Worm (Caenorhabditis elegans) whole organism, young adult: ENCODE results near the gene Y6G8.8.
A peak's percentile ranks its signal among the peaks of the same experiment; 100 is the strongest.

Experiments used
- B0019.2 ChIP-seq: fragments of 200-800 bp; sonication (Bioruptor generic); conservative IDR thresholded peaks from 2 replicates; pipeline ENCODE4 v1.3.6; 2022; ENCODE audit warnings: missing genetic modification reagents, missing genetic modification characterization, missing compliant biosample characterization
- C06A6.2 ChIP-seq: fragments of 200-800 bp; sonication (Bioruptor generic); conservative IDR thresholded peaks from 2 replicates; pipeline ENCODE4 v1.3.6; 2022; ENCODE audit warnings: missing genetic modification characterization, missing compliant biosample characterization
- F37B4.10 ChIP-seq: fragments of 200-800 bp; sonication (Bioruptor generic); IDR thresholded peaks from 2 replicates; pipeline ENCODE4 v1.3.6; 2022; ENCODE audit warnings: missing genetic modification characterization, missing compliant biosample characterization
- F39B2.1 ChIP-seq: fragments of 200-800 bp; sonication (Bioruptor generic); IDR thresholded peaks from 2 replicates; pipeline ENCODE4 v1.3.6; 2022; ENCODE audit warnings: missing genetic modification reagents, missing genetic modification characterization, missing compliant biosample characterization
- F49E8.2 ChIP-seq: sonication (generic microtip); optimal IDR thresholded peaks from 3 replicates; lab custom pipeline; 2017; ENCODE audit warnings: missing genetic modification characterization, mild to moderate bottlenecking, missing compliant biosample characterization, antibody characterized with exemption, moderate library complexity; ENCODE audit not compliant: insufficient read depth
- F57A8.1 ChIP-seq: fragments of 200-800 bp; sonication (Bioruptor generic); optimal IDR thresholded peaks from 2 replicates; lab custom pipeline; 2018; ENCODE audit warnings: mild to moderate bottlenecking, missing genetic modification characterization, moderate library complexity, missing compliant biosample characterization
- K12H6.12 ChIP-seq: fragments of 200-800 bp; sonication (Bioruptor generic); optimal IDR thresholded peaks from 2 replicates; lab custom pipeline; 2018; ENCODE audit warnings: mild to moderate bottlenecking, missing genetic modification characterization, missing compliant biosample characterization
- T07F8.4 ChIP-seq: sonication (generic microtip); optimal IDR thresholded peaks from 2 replicates; lab custom pipeline; 2016; ENCODE audit warnings: mild to moderate bottlenecking, missing genetic modification characterization, moderate library complexity, missing compliant biosample characterization
- athp-1 ChIP-seq: sonication (generic microtip); optimal IDR thresholded peaks from 2 replicates; lab custom pipeline; 2017; ENCODE audit warnings: mild to moderate bottlenecking, missing genetic modification characterization, missing compliant biosample characterization
- attf-5 ChIP-seq: fragments of 200-800 bp; sonication (Bioruptor generic); optimal IDR thresholded peaks from 2 replicates; lab custom pipeline; 2018; ENCODE audit warnings: mild to moderate bottlenecking, missing genetic modification characterization, missing compliant biosample characterization
- cebp-1 ChIP-seq, 2 experiments: fragments of 200-800 bp in 1 of 2; sonication (Bioruptor generic) in 1 of 2; sonication (generic microtip) in 1 of 2; IDR thresholded peaks in 1 of 2; optimal IDR thresholded peaks in 1 of 2; 2 replicates each; pipeline versions ENCODE4 v1.3.6 to Lab custom; 2017 to 2022; ENCODE audit warnings: missing compliant biosample characterization in 2 of 2, missing genetic modification characterization in 2 of 2, mild to moderate bottlenecking in 1 of 2, missing genetic modification reagents in 1 of 2, moderate library complexity in 1 of 2
- ceh-100 ChIP-seq: fragments of 200-800 bp; sonication (Bioruptor generic); IDR thresholded peaks from 2 replicates; pipeline ENCODE4 v1.3.6; 2022; ENCODE audit warnings: missing genetic modification reagents, missing genetic modification characterization, missing compliant biosample characterization
- ceh-27 ChIP-seq: fragments of 200-800 bp; sonication (Bioruptor generic); optimal IDR thresholded peaks from 2 replicates; lab custom pipeline; 2018; ENCODE audit warnings: mild to moderate bottlenecking, missing genetic modification characterization, moderate library complexity, missing compliant biosample characterization
- chd-7 ChIP-seq: sonication (generic microtip); optimal IDR thresholded peaks from 2 replicates; lab custom pipeline; 2016; ENCODE audit warnings: mild to moderate bottlenecking, missing genetic modification characterization, moderate library complexity, missing compliant biosample characterization
- efl-1 ChIP-seq: fragments of 150-350 bp; optimal IDR thresholded peaks from 2 replicates; lab custom pipeline; 2014; ENCODE audit warnings: missing biosample characterization, missing genetic modification reagents, missing genetic modification characterization
- egl-18 ChIP-seq: fragments of 200-800 bp; sonication (Bioruptor generic); IDR thresholded peaks from 2 replicates; pipeline ENCODE4 v1.3.6; 2022; ENCODE audit warnings: missing genetic modification reagents, missing genetic modification characterization, missing compliant biosample characterization
- ekl-4 ChIP-seq: fragments of 200-800 bp; sonication (Bioruptor generic); IDR thresholded peaks from 2 replicates; pipeline ENCODE4 v1.3.6; 2022; ENCODE audit warnings: missing genetic modification reagents, missing genetic modification characterization, missing compliant biosample characterization
- gei-17 ChIP-seq: fragments of 200-800 bp; sonication (Bioruptor generic); optimal IDR thresholded peaks from 2 replicates; lab custom pipeline; 2018; ENCODE audit warnings: mild to moderate bottlenecking, missing genetic modification characterization, missing compliant biosample characterization
- hsf-1 ChIP-seq: fragments of 200-800 bp; sonication (Bioruptor generic); IDR thresholded peaks from 2 replicates; pipeline ENCODE4 v1.3.6; 2022; ENCODE audit warnings: missing genetic modification reagents, missing genetic modification characterization, missing compliant biosample characterization
- lin-26 ChIP-seq: fragments of 200-800 bp; sonication (Bioruptor generic); IDR thresholded peaks from 2 replicates; pipeline ENCODE4 v1.3.6; 2022; ENCODE audit warnings: missing genetic modification reagents, missing genetic modification characterization, missing compliant biosample characterization
- lin-54 ChIP-seq: fragments of 200-800 bp; sonication (Bioruptor generic); optimal IDR thresholded peaks from 2 replicates; lab custom pipeline; 2018; ENCODE audit warnings: mild to moderate bottlenecking, missing genetic modification characterization, missing compliant biosample characterization
- lsy-27 ChIP-seq: sonication (generic microtip); optimal IDR thresholded peaks from 2 replicates; lab custom pipeline; 2017; ENCODE audit warnings: missing genetic modification characterization, mild to moderate bottlenecking, missing compliant biosample characterization, antibody characterized with exemption, missing genotype, borderline replicate concordance; ENCODE audit not compliant: insufficient read depth
- madf-3 ChIP-seq: fragments of 200-800 bp; sonication (Bioruptor generic); IDR thresholded peaks from 2 replicates; pipeline ENCODE4 v1.3.6; 2022; ENCODE audit warnings: missing genetic modification reagents, missing genetic modification characterization, missing compliant biosample characterization
- mcd-1 ChIP-seq: fragments of 200-800 bp; sonication (Bioruptor generic); IDR thresholded peaks from 2 replicates; pipeline ENCODE4 v1.3.6; 2022; ENCODE audit warnings: missing genetic modification reagents, missing genetic modification characterization, missing compliant biosample characterization
- nfya-1 ChIP-seq: sonication (generic microtip); optimal IDR thresholded peaks from 2 replicates; lab custom pipeline; 2017; ENCODE audit warnings: antibody characterized with exemption, missing compliant biosample characterization, missing genetic modification characterization, borderline replicate concordance; ENCODE audit not compliant: insufficient read depth
- nfya-2 ChIP-seq: fragments of 200-800 bp; sonication (Bioruptor generic); IDR thresholded peaks from 2 replicates; pipeline ENCODE4 v1.3.6; 2022; ENCODE audit warnings: missing genetic modification reagents, missing genetic modification characterization, missing compliant biosample characterization
- nhr-120 ChIP-seq: fragments of 200-800 bp; sonication (Bioruptor generic); IDR thresholded peaks from 2 replicates; pipeline ENCODE4 v1.3.6; 2022; ENCODE audit warnings: missing genetic modification characterization, missing compliant biosample characterization
- nhr-80 ChIP-seq: sonication (generic microtip); optimal IDR thresholded peaks from 2 replicates; lab custom pipeline; 2016; ENCODE audit warnings: missing genetic modification characterization, missing compliant biosample characterization
- pha-4 ChIP-seq: fragments of 150-350 bp; sonication (generic microtip); optimal IDR thresholded peaks from 2 replicates; lab custom pipeline; 2014; ENCODE audit warnings: missing biosample characterization, missing genetic modification reagents, missing genetic modification characterization
- sea-2 ChIP-seq: fragments of 200-800 bp; sonication (Bioruptor generic); IDR thresholded peaks from 2 replicates; pipeline ENCODE4 v1.3.6; 2022; ENCODE audit warnings: missing genetic modification characterization, missing compliant biosample characterization
- snpc-1.3 ChIP-seq: sonication (generic microtip); optimal IDR thresholded peaks from 2 replicates; lab custom pipeline; 2017; ENCODE audit warnings: missing genetic modification characterization, mild to moderate bottlenecking, missing compliant biosample characterization, antibody characterized with exemption, moderate library complexity, missing genotype, missing genetic modification reagents; ENCODE audit not compliant: insufficient read depth
- snpc-4 ChIP-seq, 5 experiments: fragments of 150-350 bp in 1 of 5; sonication (generic microtip) in 4 of 5; optimal IDR thresholded peaks; 2 replicates each; lab custom pipeline; 2014 to 2018; ENCODE audit warnings: missing genetic modification characterization in 5 of 5, missing biosample characterization in 3 of 5, antibody characterized with exemption in 2 of 5, mild to moderate bottlenecking in 2 of 5, missing compliant biosample characterization in 2 of 5, missing genotype in 2 of 5, moderate library complexity in 2 of 5, missing genetic modification reagents in 1 of 5
- tbp1 ChIP-seq: fragments of 200-800 bp; sonication (Bioruptor generic); optimal IDR thresholded peaks from 2 replicates; lab custom pipeline; 2018; ENCODE audit warnings: mild to moderate bottlenecking, missing genetic modification characterization, missing compliant biosample characterization
- zfh-2 ChIP-seq: fragments of 200-800 bp; sonication (Bioruptor generic); conservative IDR thresholded peaks from 2 replicates; pipeline ENCODE4 v1.3.6; 2022; ENCODE audit warnings: missing genetic modification reagents, missing genetic modification characterization, missing compliant biosample characterization
- ztf-25 ChIP-seq: fragments of 200-800 bp; sonication (Bioruptor generic); IDR thresholded peaks from 2 replicates; pipeline ENCODE4 v1.3.6; 2022; ENCODE audit warnings: missing genetic modification reagents, missing genetic modification characterization, missing compliant biosample characterization

The Y6G8.8 gene

DNA sequence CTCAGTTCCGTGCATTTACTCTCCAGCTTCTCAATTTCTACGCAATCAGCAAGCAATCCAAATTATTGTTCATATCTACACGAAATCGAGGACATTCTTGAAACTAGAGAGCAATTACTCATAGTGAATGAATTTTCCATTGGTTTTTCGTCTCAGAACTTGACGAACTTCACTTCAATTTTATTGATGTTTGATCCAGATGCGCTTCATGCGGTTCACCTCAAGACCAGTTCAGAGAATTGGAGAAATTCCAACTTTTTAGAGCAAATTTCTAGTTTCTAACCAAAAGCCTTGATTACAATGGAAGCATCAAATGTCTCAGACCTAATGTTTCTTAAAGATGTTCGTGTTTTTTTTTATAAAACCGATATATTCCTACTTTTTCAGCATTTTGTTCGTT lies at the start of gene Y6G8.8:
Gene Y6G8.8 (plus strand): TSS at position 301 of the 400 bp plus-strand sequence.
- TF ChIP-seq sea-2 (GFP tag; lab: Robert Waterston, UW) (no peak), gei-17 (GFP tag; lab: Kevin White, UChicago) (no peak), tbp1 (GFP tag; lab: Kevin White, UChicago) (no peak), snpc-1.3 (tag; lab: Kevin White, UChicago) (no peak), ztf-25 (GFP tag; lab: Robert Waterston, UW) (no peak), chd-7 (tag; lab: Kevin White, UChicago) (no peak), athp-1 (tag; lab: Kevin White, UChicago) (no peak), lin-26 (GFP tag; lab: Robert Waterston, UW) (no peak), nhr-120 (GFP tag; lab: Robert Waterston, UW) (no peak), F57A8.1 (GFP tag; lab: Kevin White, UChicago) (no peak), efl-1 (GFP tag; lab: Kevin White, UChicago) (no peak), mcd-1 (no peak), pha-4 (tag; lab: Kevin White, UChicago) (no peak)

- TF ChIP-seq K12H6.12 (no peak), nfya-2 (GFP tag; lab: Robert Waterston, UW) (no peak), lsy-27 (tag; lab: Kevin White, UChicago) (no peak), cebp-1 (GFP tag; IDR thresholded peaks at IDR 0.05; lab: Robert Waterston, UW) (no peak), cebp-1 (tag; optimal IDR thresholded peaks at IDR 0.05; lab: Kevin White, UChicago) (no peak), ekl-4 (GFP tag; lab: Robert Waterston, UW) (no peak), nfya-1 (tag; lab: Kevin White, UChicago) (no peak), egl-18 (GFP tag; lab: Robert Waterston, UW) (no peak), F49E8.2 (no peak), ceh-100 (GFP tag; lab: Robert Waterston, UW) (no peak), B0019.2 (GFP tag; lab: Robert Waterston, UW) (no peak), madf-3 (GFP tag; lab: Robert Waterston, UW) (no peak)
- TF ChIP-seq, all 124 proteins: peak for 0
Measured at ce11 chrV:17580017-17580416, 40.3 kb upstream of the Y6G8.8 start.

DNA sequence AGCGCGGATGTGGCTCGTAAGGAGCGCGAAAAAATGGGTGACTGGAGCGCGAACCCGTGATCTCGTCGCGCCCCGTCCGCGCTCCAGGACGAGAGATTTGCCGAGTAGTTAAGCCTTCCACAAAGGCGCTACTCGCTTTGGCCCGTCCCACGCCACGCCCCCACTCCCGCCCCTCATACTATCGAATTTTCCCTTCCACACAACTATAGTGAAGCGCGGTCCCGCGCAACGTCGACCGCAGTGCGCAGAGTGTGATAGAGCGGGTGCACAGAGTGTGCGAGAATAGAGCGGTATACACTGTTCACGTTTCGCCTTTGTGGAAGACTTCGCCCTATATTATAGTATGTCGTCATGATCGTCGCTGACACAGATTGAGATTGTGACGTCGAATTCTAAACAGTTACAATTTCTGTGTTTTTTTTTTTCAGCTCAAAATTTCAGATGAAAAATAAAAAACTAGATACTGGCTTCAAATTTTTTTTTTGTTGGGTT lies 36.0 kb upstream of the Y6G8.8 start, which contains the start of gene fbxa-133:
Gene fbxa-133 (plus strand): TSS at position 442 of the 492 bp plus-strand sequence.
- TF ChIP-seq F37B4.10 (GFP tag; lab: Robert Waterston, UW), result 0 out of 2 replicates have a peak, but pooled peaks have one; percentile 64

- TF ChIP-seq zfh-2 (GFP tag; lab: Robert Waterston, UW), result peak; percentile 70
- TF ChIP-seq T07F8.4 (tag; lab: Kevin White, UChicago), result no peak
- TF ChIP-seq snpc-1.3 (tag; lab: Kevin White, UChicago), result no peak
- no peak for TF ChIP-seq hsf-1 (GFP tag; lab: Robert Waterston, UW)
Measured at ce11 chrV:17595691-17596090, 24.7 kb upstream of the Y6G8.8 start.

DNA sequence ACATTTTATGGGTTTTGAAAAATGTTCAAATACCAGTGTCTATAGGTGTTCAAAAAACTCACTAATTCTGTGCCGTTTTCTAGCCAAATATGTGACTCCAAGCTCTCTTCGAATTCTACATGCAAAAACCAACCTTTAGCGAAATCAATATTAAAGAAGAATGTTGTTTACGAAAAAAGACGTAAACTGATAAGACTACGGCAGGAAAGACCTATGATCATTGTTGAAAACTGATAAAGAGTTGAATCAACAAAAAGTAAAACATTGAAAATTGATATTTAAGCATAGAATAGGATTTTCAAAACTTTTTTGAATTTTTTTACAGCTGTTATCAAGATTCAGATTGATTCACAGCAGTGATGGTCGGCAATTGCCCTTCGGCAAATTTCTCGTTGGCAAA lies 21.6 kb upstream of the Y6G8.8 start, which contains the start of gene Y6G8.2:
Gene Y6G8.2 (minus strand): TSS at position 147 of the 400 bp plus-strand sequence.
- no peak for TF ChIP-seq F39B2.1 (GFP tag; lab: Robert Waterston, UW)
- TF ChIP-seq attf-5 (GFP tag; lab: Kevin White, UChicago), result no peak
- TF ChIP-seq C06A6.2, result no peak
- peak; percentile 41 for TF ChIP-seq nhr-80 (tag; lab: Kevin White, UChicago)
- TF ChIP-seq snpc-4 (GFP tag; optimal IDR thresholded peaks at IDR 0.05; lab: Kevin White, UChicago), result no peak
- TF ChIP-seq snpc-4 (tag; optimal IDR thresholded peaks at IDR 0.05; lab: Kevin White, UChicago), result peak in 3 of 4 experiments; percentile 30 to 73 (median 47)
- no peak for TF ChIP-seq lin-54
- TF ChIP-seq ceh-27 (GFP tag; lab: Kevin White, UChicago), result no peak
